Worm (Caenorhabditis elegans) whole organism, late embryonic: ENCODE data around the gene gst-6.
"Not testable (repeated sequence)": the region's sequence is repeated elsewhere in the genome, so short reads cannot be mapped to it uniquely, and the experiment has no call there.

Experiments used
- elt-4 ChIP-seq: sonication (generic microtip); optimal IDR thresholded peaks from 2 replicates; lab custom pipeline; 2016; ENCODE audit warnings: missing genetic modification characterization, missing compliant biosample characterization
- mec-3 ChIP-seq: sonication (generic microtip); optimal IDR thresholded peaks from 2 replicates; lab custom pipeline; 2016; ENCODE audit warnings: borderline replicate concordance, missing genetic modification characterization, missing compliant biosample characterization

- not testable (repeated sequence) for TF ChIP-seq mec-3, elt-4 (tag; lab: Kevin White, UChicago)
Observed at ce11 chrII:4898529-4898928, 18.8 kb downstream of the gst-6 start, which contains the start of gene msp-32.
